Worm (Caenorhabditis elegans) whole organism, L4/young adult: Measurements from ENCODE around the gene nhr-248.

Experiments used
- W03F9.2 ChIP-seq: fragments of 150-350 bp; optimal IDR thresholded peaks from 2 replicates; lab custom pipeline; 2014; ENCODE audit warnings: missing biosample characterization, missing genetic modification characterization
- dao-5 ChIP-seq: sonication (generic microtip); optimal IDR thresholded peaks from 2 replicates; lab custom pipeline; 2016; ENCODE audit warnings: missing genotype, missing genetic modification characterization, moderate library complexity, missing compliant biosample characterization
- him-1 ChIP-seq: sonication (generic microtip); optimal IDR thresholded peaks from 2 replicates; lab custom pipeline; 2016; ENCODE audit warnings: missing genotype, missing genetic modification reagents, missing genetic modification characterization, missing compliant biosample characterization

ce11 chrV:17071578-17071977, 32.8 kb downstream of the nhr-248 start, which contains the start of gene srbc-14:
- TF ChIP-seq W03F9.2 (tag; lab: Kevin White, UChicago) (no peak), him-1 (no peak), dao-5 (tag; lab: Kevin White, UChicago) (no peak)
